Fruit fly (Drosophila melanogaster) whole organism, prepupa: ENCODE data around the gene CG14646.
A peak's percentile ranks its signal among the peaks of the same experiment; 100 is the strongest.

Source experiments
- CG10631 ChIP-seq: fragments of 200-800 bp; sonication (Bioruptor generic); optimal IDR thresholded peaks from 2 replicates; lab custom pipeline; 2016; ENCODE audit warnings: missing biosample characterization, missing genetic modification characterization
- CG16779 ChIP-seq: fragments of 200-800 bp; sonication (Bioruptor generic); optimal IDR thresholded peaks from 3 replicates; lab custom pipeline; 2017; ENCODE audit warnings: missing biosample characterization, mild to moderate bottlenecking, missing genetic modification characterization
- CG3032 ChIP-seq: fragments of 200-800 bp; optimal IDR thresholded peaks from 2 replicates; lab custom pipeline; 2019; ENCODE audit warnings: missing biosample characterization, mild to moderate bottlenecking, missing genetic modification characterization, moderate library complexity
- CG3919 ChIP-seq: fragments of 200-800 bp; sonication (Bioruptor generic); optimal IDR thresholded peaks from 3 replicates; lab custom pipeline; 2016; ENCODE audit warnings: missing biosample characterization, missing genetic modification characterization
- CG6854 ChIP-seq: fragments of 200-800 bp; sonication (Bioruptor generic); optimal IDR thresholded peaks from 2 replicates; lab custom pipeline; 2017; ENCODE audit warnings: missing biosample characterization, mild to moderate bottlenecking, missing genetic modification characterization
- Gug ChIP-seq: fragments of 200-800 bp; sonication (Bioruptor generic); IDR thresholded peaks from 2 replicates; pipeline ENCODE4 v1.3.6; 2022; ENCODE audit warnings: missing biosample characterization, missing genetic modification characterization
- Hr39 ChIP-seq: fragments of 200-800 bp; sonication (Bioruptor generic); optimal IDR thresholded peaks from 2 replicates; lab custom pipeline; 2016; ENCODE audit warnings: missing biosample characterization, missing genetic modification characterization
- acj6 ChIP-seq: fragments of 200-800 bp; sonication (Bioruptor generic); optimal IDR thresholded peaks from 3 replicates; lab custom pipeline; 2016; ENCODE audit warnings: missing biosample characterization, missing genetic modification characterization
- cyc ChIP-seq: fragments of 200-800 bp; sonication (Bioruptor generic); optimal IDR thresholded peaks from 3 replicates; lab custom pipeline; 2016; ENCODE audit warnings: missing biosample characterization, missing genetic modification characterization
- esn ChIP-seq: fragments of 200-800 bp; sonication (Bioruptor generic); optimal IDR thresholded peaks from 2 replicates; lab custom pipeline; 2016; ENCODE audit warnings: missing biosample characterization, mild to moderate bottlenecking, missing genetic modification characterization, moderate library complexity
- ss ChIP-seq, 2 experiments: fragments of 200-800 bp; sonication (Bioruptor generic); optimal IDR thresholded peaks; 2 replicates in 1 of 2; 3 replicates in 1 of 2; lab custom pipeline; 2017 to 2018; ENCODE audit warnings: mild to moderate bottlenecking in 2 of 2, missing biosample characterization in 2 of 2, missing genetic modification characterization in 2 of 2, moderate library complexity in 1 of 2
- svp ChIP-seq: fragments of 200-800 bp; sonication (Bioruptor generic); peaks from one replicate; lab custom pipeline; 2016; ENCODE audit warnings: missing biosample characterization, missing genetic modification characterization

dm6 chr3R:4360668-4361110 lies 29.5 kb upstream of the CG14646 start:
- TF ChIP-seq acj6 (GFP tag; lab: Kevin White, UChicago) = no peak
- peak; percentile 21 for TF ChIP-seq esn (GFP tag; lab: Kevin White, UChicago)
- no peak for TF ChIP-seq Hr39 (GFP tag; lab: Kevin White, UChicago)
- TF ChIP-seq CG3032 = no peak
- TF ChIP-seq CG6854 (GFP tag; lab: Kevin White, UChicago) = peak; percentile 19
- TF ChIP-seq CG10631 = no peak
- TF ChIP-seq CG3919 (GFP tag; lab: Kevin White, UChicago) = peak; percentile 14
- TF ChIP-seq ss (GFP tag; optimal IDR thresholded peaks at IDR 0.05; lab: Kevin White, UChicago) = peak in 1 of 2 experiments; percentile 24
- peak; percentile 89 for TF ChIP-seq svp (GFP tag; lab: Kevin White, UChicago)
- no peak for TF ChIP-seq CG16779 (tag; lab: Kevin White, UChicago)
- TF ChIP-seq Gug (GFP tag; lab: Robert Waterston, UW) = 0 out of 2 replicates have a peak, but pooled peaks have one; percentile 10
- TF ChIP-seq cyc = no peak
